Fruit fly (Drosophila melanogaster): Measurements from ENCODE around the gene eIF4E3.

eIF4E3 gene

DNA sequence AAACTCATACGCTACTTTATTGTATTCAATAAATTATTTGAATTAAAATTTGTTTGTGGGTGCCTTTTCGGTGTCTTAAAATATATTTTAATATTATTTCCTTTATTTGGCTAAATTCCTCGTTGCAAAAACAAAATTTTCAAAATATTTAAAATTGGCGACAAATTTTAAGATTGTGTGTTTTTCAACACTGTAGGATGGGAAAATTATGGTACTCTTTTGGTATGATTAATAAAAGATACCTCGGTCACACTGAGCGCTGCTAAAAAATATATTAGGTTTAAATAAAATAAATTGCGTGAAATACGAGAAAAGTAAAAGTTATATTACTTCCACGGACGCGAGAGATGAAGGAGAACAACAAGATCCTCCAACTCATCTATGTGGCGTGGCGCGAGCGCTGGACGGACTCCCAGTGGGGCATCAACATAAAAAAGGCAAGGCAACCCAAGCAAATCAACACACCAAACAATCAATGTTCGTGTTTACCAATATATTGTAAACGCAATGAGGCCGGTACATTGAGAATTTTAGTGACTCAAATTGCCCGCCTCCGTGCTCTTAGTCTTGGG is 37.9 kb upstream of the eIF4E3 start, which contains the start of gene MED24 (continued):
- TF ChIP-seq chinmo (GFP tag; IDR thresholded peaks at IDR 0.05; ENCODE audit: partially characterized antibody) (no peak), CG14710 (tag; optimal IDR thresholded peaks at IDR 0.05) (peak; percentile 38), CG13424 (tag; optimal IDR thresholded peaks at IDR 0.05) (no peak), CG42726 (GFP tag; IDR thresholded peaks at IDR 0.05; ENCODE audit: partially characterized antibody) (no peak), CG15479 (GFP tag; optimal IDR thresholded peaks at IDR 0.05) (no peak), tio (GFP tag; optimal IDR thresholded peaks at IDR 0.05) (no peak), CG10462 (GFP tag; optimal IDR thresholded peaks at IDR 0.05) (no peak), Kr (GFP tag; optimal IDR thresholded peaks at IDR 0.05) (no peak), Ssrp (tag; optimal IDR thresholded peaks at IDR 0.05) (no peak), CG17328 (GFP tag; IDR thresholded peaks at IDR 0.05) (no peak), NK7.1 (GFP tag; optimal IDR thresholded peaks at IDR 0.05) (no peak), amos (GFP tag; IDR thresholded peaks at IDR 0.05; ENCODE audit: partially characterized antibody) (no peak), vfl (GFP tag; optimal IDR thresholded peaks at IDR 0.05) (no peak), CG33557 (GFP tag; optimal IDR thresholded peaks at IDR 0.05) (no peak), CG13296 (GFP tag; optimal IDR thresholded peaks at IDR 0.05) (no peak), gt (GFP tag; IDR thresholded peaks at IDR 0.05) (no peak), HHEX (GFP tag; optimal IDR thresholded peaks at IDR 0.05) (no peak)

DNA sequence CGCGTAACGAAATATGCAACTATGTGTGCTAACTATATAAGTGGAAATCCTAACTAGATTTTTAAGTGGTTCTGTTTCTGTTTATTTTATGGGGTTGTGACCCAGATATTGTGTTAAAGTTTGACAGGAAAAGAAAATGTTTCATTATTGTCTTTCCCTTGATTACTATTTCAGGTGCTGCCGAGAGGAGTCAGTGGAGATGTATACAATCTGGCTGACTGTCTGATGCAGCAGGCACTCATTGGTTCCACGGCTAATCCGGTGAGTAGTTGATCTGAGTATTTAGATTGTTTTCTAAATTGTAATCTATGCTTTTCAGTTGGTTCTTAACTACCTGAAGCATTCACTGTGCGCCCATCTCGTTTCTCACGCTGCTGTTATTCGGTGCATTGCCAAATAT is 36.0 kb upstream of the eIF4E3 start, which contains the start of gene CG7387:
Gene CG7387, minus strand, starts transcription at position 101 of the 400 bp plus-strand sequence.
- TF ChIP-seq CG12155 (GFP tag; optimal IDR thresholded peaks at IDR 0.05) (no peak), wor (GFP tag; IDR thresholded peaks at IDR 0.05) (no peak), NFAT (GFP tag; IDR thresholded peaks at IDR 0.05) (no peak), Hsf (GFP tag; optimal IDR thresholded peaks at IDR 0.05) (no peak), salm (tag; optimal IDR thresholded peaks at IDR 0.05) (no peak), CG12769 (tag; optimal IDR thresholded peaks at IDR 0.05) (no peak), CG9797 (GFP tag; optimal IDR thresholded peaks at IDR 0.05) (no peak), CG15696 (tag; optimal IDR thresholded peaks at IDR 0.05) (no peak), Doc3 (GFP tag; IDR thresholded peaks at IDR 0.05; ENCODE audit: partially characterized antibody) (no peak), tll (GFP tag; optimal IDR thresholded peaks at IDR 0.05) (no peak), CG43689 (GFP tag; IDR thresholded peaks at IDR 0.05) (no peak), gcm2 (GFP tag; optimal IDR thresholded peaks at IDR 0.05) (no peak), CG4404 (GFP tag; IDR thresholded peaks at IDR 0.05) (no peak), CG9609 (GFP tag; optimal IDR thresholded peaks at IDR 0.05) (no peak), CG10462 (GFP tag; optimal IDR thresholded peaks at IDR 0.05) (no peak), CG10959 (GFP tag; IDR thresholded peaks at IDR 0.05) (no peak), NfI (GFP tag; optimal IDR thresholded peaks at IDR 0.05) (no peak), PHDP (tag; optimal IDR thresholded peaks at IDR 0.05) (no peak), Oli (tag; optimal IDR thresholded peaks at IDR 0.05) (no peak)

DNA sequence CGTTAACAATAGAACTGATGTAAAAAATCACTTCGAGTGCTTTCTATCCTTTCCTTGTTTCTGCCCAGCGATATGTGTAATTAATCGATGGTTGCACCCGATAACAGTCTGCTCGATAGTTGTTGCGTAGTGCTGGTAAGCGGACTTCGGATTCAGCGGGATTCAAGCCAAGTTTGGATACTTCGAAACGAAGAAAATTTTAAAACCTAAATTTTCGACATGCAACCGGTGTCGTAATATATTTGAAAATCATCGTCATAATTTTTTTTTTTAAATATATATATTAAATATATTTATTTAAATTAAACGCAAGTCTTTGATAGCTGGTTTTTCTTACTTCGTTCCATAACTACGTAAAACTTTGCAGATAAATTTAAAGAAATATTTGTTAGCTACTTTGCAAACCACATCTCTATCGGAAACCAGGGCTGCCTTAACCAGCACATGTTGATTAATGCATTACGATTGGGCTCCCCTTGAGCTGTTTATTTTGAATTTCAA is 31.2 kb upstream of the eIF4E3 start, which contains the start of the genes UbcE2M and Dhps:
Gene UbcE2M, minus strand, starts transcription at position 209 of the 501 bp plus-strand sequence.
Gene Dhps, plus strand, starts transcription at position 429 of the 501 bp plus-strand sequence.
- TF ChIP-seq Dbx (GFP tag; IDR thresholded peaks at IDR 0.05) (peak; percentile 85), nom (GFP tag; optimal IDR thresholded peaks at IDR 0.05) (peak; percentile 27), lmd (GFP tag; IDR thresholded peaks at IDR 0.05) (peak; percentile 61), pan (optimal IDR thresholded peaks at IDR 0.05) (no peak), pan (GFP tag; optimal IDR thresholded peaks at IDR 0.05 in 1 of 2, IDR thresholded peaks at IDR 0.05 in 1 of 2) (peak in 1 of 2 experiments; percentile 57), exex (tag; optimal IDR thresholded peaks at IDR 0.05) (no peak), CG18599 (GFP tag; optimal IDR thresholded peaks at IDR 0.05) (no peak), toy (GFP tag; IDR thresholded peaks at IDR 0.05) (no peak), CG4730 (GFP tag; IDR thresholded peaks at IDR 0.05) (peak; percentile 27; the same call in 1 of the 2 replicates), hb (GFP tag; IDR thresholded peaks at IDR 0.05; ENCODE audit: partially characterized antibody) (peak; percentile 21; the same call in 2 of the 3 replicates), Atf6 (GFP tag; IDR thresholded peaks at IDR 0.05) (no peak), CG6791 (GFP tag; IDR thresholded peaks at IDR 0.05; ENCODE audit: partially characterized antibody) (peak; percentile 82), Ravus (GFP tag; IDR thresholded peaks at IDR 0.05) (no peak; the same call in 1 of the 2 replicates), p53 (GFP tag; optimal IDR thresholded peaks at IDR 0.05) (no peak)
